Fruit fly (Drosophila melanogaster): Measurements from ENCODE around the gene anchor.

dm6 chr3L:17615838-17616237 is 5.8 kb upstream of the anchor start:
- no peak for TF ChIP-seq Mnt (GFP tag; optimal IDR thresholded peaks at IDR 0.05)
- no peak for TF ChIP-seq CG7045 (GFP tag; optimal IDR thresholded peaks at IDR 0.05)
- no peak for TF ChIP-seq tj (GFP tag; optimal IDR thresholded peaks at IDR 0.05)
- TF ChIP-seq cic (GFP tag; optimal IDR thresholded peaks at IDR 0.05), result no peak
- TF ChIP-seq CG7101 (tag; optimal IDR thresholded peaks at IDR 0.05), result no peak
- no peak for TF ChIP-seq CG1620 (GFP tag; optimal IDR thresholded peaks at IDR 0.05)
- no peak for TF ChIP-seq CG11617 (GFP tag; optimal IDR thresholded peaks at IDR 0.05)
- TF ChIP-seq CG5204 (GFP tag; optimal IDR thresholded peaks at IDR 0.05), result no peak
- no peak for TF ChIP-seq pad (GFP tag; optimal IDR thresholded peaks at IDR 0.05)
- no peak for TF ChIP-seq CG14711 (tag; optimal IDR thresholded peaks at IDR 0.05)
- no peak for TF ChIP-seq Crg-1 (GFP tag; optimal IDR thresholded peaks at IDR 0.05)
